Worm (Caenorhabditis elegans): ENCODE results near the gene metr-1.

Gene metr-1

ce11 chrII:10949383-10949782 is 23.0 kb downstream of the metr-1 start:
- TF ChIP-seq blmp-1 (tag; optimal IDR thresholded peaks at IDR 0.05; ENCODE audit: insufficient read depth) (no peak), mbf-1 (tag; optimal IDR thresholded peaks at IDR 0.05) (no peak), ceh-82 (tag; optimal IDR thresholded peaks at IDR 0.05) (no peak), unc-55 (GFP tag; optimal IDR thresholded peaks at IDR 0.05) (no peak), lin-39 (tag; optimal IDR thresholded peaks at IDR 0.05) (no peak), crh-2 (tag; optimal IDR thresholded peaks at IDR 0.05) (no peak), skn-1 (tag; optimal IDR thresholded peaks at IDR 0.05) (no peak), lsy-2 (tag; optimal IDR thresholded peaks at IDR 0.05) (no peak), C34F6.9 (tag; optimal IDR thresholded peaks at IDR 0.05) (no peak), nhr-21 (tag; optimal IDR thresholded peaks at IDR 0.05) (no peak), sma-9 (GFP tag; optimal IDR thresholded peaks at IDR 0.05) (no peak), sma-9 (tag; optimal IDR thresholded peaks at IDR 0.05) (no peak), alr-1 (tag; optimal IDR thresholded peaks at IDR 0.05) (no peak), elt-1 (tag; optimal IDR thresholded peaks at IDR 0.05) (no peak), fos-1 (tag; optimal IDR thresholded peaks at IDR 0.05) (no peak)

ce11 chrII:10950107-10950679 is 23.8 kb downstream of the metr-1 start, which contains the start of gene gst-5:
TSS of gene gst-5 (plus strand) at chrII:10950352.
- peak; percentile 4 for TF ChIP-seq ztf-4 (tag; optimal IDR thresholded peaks at IDR 0.05)
- TF ChIP-seq lin-39 (tag; optimal IDR thresholded peaks at IDR 0.05) = no peak
- no peak for TF ChIP-seq lin-11 (tag; optimal IDR thresholded peaks at IDR 0.05)
- TF ChIP-seq crh-2 (tag; optimal IDR thresholded peaks at IDR 0.05) = peak; percentile 48
- peak; percentile 75 for TF ChIP-seq sma-9 (GFP tag; optimal IDR thresholded peaks at IDR 0.05)
- TF ChIP-seq sma-9 (tag; optimal IDR thresholded peaks at IDR 0.05) = no peak
- TF ChIP-seq skn-1 (tag; optimal IDR thresholded peaks at IDR 0.05) = peak; percentile 85
- no peak for TF ChIP-seq elt-1 (tag; optimal IDR thresholded peaks at IDR 0.05)
- TF ChIP-seq ZK546.5 (tag; optimal IDR thresholded peaks at IDR 0.05) = no peak
- TF ChIP-seq F13H6.1 (tag; optimal IDR thresholded peaks at IDR 0.05) = peak; percentile 61
- TF ChIP-seq R02D3.7 (tag; optimal IDR thresholded peaks at IDR 0.05) = no peak
- TF ChIP-seq mab-5 (tag; optimal IDR thresholded peaks at IDR 0.05) = no peak
- peak; percentile 24 to 57 for TF ChIP-seq lsy-2 (tag; optimal IDR thresholded peaks at IDR 0.05)
- no peak for TF ChIP-seq snpc-4 (tag; optimal IDR thresholded peaks at IDR 0.05)
- TF ChIP-seq unc-55 (GFP tag; optimal IDR thresholded peaks at IDR 0.05) = no peak
- no peak for TF ChIP-seq alr-1 (tag; optimal IDR thresholded peaks at IDR 0.05)
- no peak for TF ChIP-seq ceh-16 (tag; optimal IDR thresholded peaks at IDR 0.05)
- TF ChIP-seq sma-3 (GFP tag; optimal IDR thresholded peaks at IDR 0.05) = no peak
- TF ChIP-seq nhr-77 (tag; optimal IDR thresholded peaks at IDR 0.05) = no peak
- no peak for TF ChIP-seq nhr-23 (tag; optimal IDR thresholded peaks at IDR 0.05)
- TF ChIP-seq mdl-1 (tag; optimal IDR thresholded peaks at IDR 0.05) = peak in 1 of 2 experiments; percentile 2
- no peak for TF ChIP-seq lin-13 (GFP tag; optimal IDR thresholded peaks at IDR 0.05)
- no peak for TF ChIP-seq dmd-4 (tag; optimal IDR thresholded peaks at IDR 0.05)
- no peak for TF ChIP-seq nhr-12 (tag; optimal IDR thresholded peaks at IDR 0.05)
- TF ChIP-seq C34F6.9 (tag; optimal IDR thresholded peaks at IDR 0.05) = peak; percentile 29
- no peak for TF ChIP-seq mbf-1 (tag; optimal IDR thresholded peaks at IDR 0.05)
- peak; percentile 5 for TF ChIP-seq nhr-11 (tag; optimal IDR thresholded peaks at IDR 0.05)
- peak; percentile 68 for TF ChIP-seq fos-1 (tag; optimal IDR thresholded peaks at IDR 0.05)
- TF ChIP-seq nhr-129 (tag; optimal IDR thresholded peaks at IDR 0.05) = peak; percentile 86

ce11 chrII:10953065-10953464 is 26.7 kb downstream of the metr-1 start, which contains the start of gene nos-1:
TSS of gene nos-1 (minus strand) at chrII:10953165.
- TF ChIP-seq ZK546.5 (tag; optimal IDR thresholded peaks at IDR 0.05) (no peak), nhr-25 (tag; optimal IDR thresholded peaks at IDR 0.05) (no peak), gmeb-1 (tag; optimal IDR thresholded peaks at IDR 0.05) (no peak), unc-62 (GFP tag; optimal IDR thresholded peaks at IDR 0.05) (no peak), skn-1 (tag; optimal IDR thresholded peaks at IDR 0.05) (no peak), nhr-237 (tag; optimal IDR thresholded peaks at IDR 0.05) (no peak), alr-1 (tag; optimal IDR thresholded peaks at IDR 0.05) (no peak), lin-13 (GFP tag; optimal IDR thresholded peaks at IDR 0.05) (no peak), nhr-11 (tag; optimal IDR thresholded peaks at IDR 0.05) (no peak), nhr-77 (tag; optimal IDR thresholded peaks at IDR 0.05) (no peak), dmd-4 (tag; optimal IDR thresholded peaks at IDR 0.05) (no peak), mbf-1 (tag; optimal IDR thresholded peaks at IDR 0.05) (no peak), nhr-129 (tag; optimal IDR thresholded peaks at IDR 0.05) (no peak), unc-39 (tag; optimal IDR thresholded peaks at IDR 0.05) (no peak), ceh-82 (tag; optimal IDR thresholded peaks at IDR 0.05) (no peak), crh-2 (tag; optimal IDR thresholded peaks at IDR 0.05) (no peak), unc-55 (GFP tag; optimal IDR thresholded peaks at IDR 0.05) (no peak), snpc-4 (tag; optimal IDR thresholded peaks at IDR 0.05) (no peak)

Measured in whole organism, L2 larva.